Worm (Caenorhabditis elegans) whole organism, young adult: ENCODE data around the gene F41E7.7.

ENCODE experiments used
- B0261.1 ChIP-seq: sonication (generic microtip); optimal IDR thresholded peaks from 2 replicates; lab custom pipeline; 2016; ENCODE audit warnings: mild to moderate bottlenecking, missing genetic modification characterization, moderate library complexity, missing compliant biosample characterization
- F22D6.2 ChIP-seq: sonication (generic microtip); optimal IDR thresholded peaks from 2 replicates; lab custom pipeline; 2016; ENCODE audit warnings: mild to moderate bottlenecking, missing genetic modification characterization, missing compliant biosample characterization
- F49E8.2 ChIP-seq: sonication (generic microtip); optimal IDR thresholded peaks from 3 replicates; lab custom pipeline; 2017; ENCODE audit warnings: missing genetic modification characterization, mild to moderate bottlenecking, missing compliant biosample characterization, antibody characterized with exemption, moderate library complexity; ENCODE audit not compliant: insufficient read depth
- F57A8.1 ChIP-seq: fragments of 200-800 bp; sonication (Bioruptor generic); optimal IDR thresholded peaks from 2 replicates; lab custom pipeline; 2018; ENCODE audit warnings: mild to moderate bottlenecking, missing genetic modification characterization, moderate library complexity, missing compliant biosample characterization
- T26A5.8 ChIP-seq: sonication (generic microtip); optimal IDR thresholded peaks from 2 replicates; lab custom pipeline; 2016; ENCODE audit warnings: missing genetic modification characterization, missing compliant biosample characterization
- akir-1 ChIP-seq: fragments of 200-800 bp; sonication (Bioruptor generic); optimal IDR thresholded peaks from 2 replicates; lab custom pipeline; 2018; ENCODE audit warnings: mild to moderate bottlenecking, missing genetic modification characterization, moderate library complexity, missing compliant biosample characterization
- ama-1 ChIP-seq, 3 experiments: fragments of 150-350 bp in 1 of 3; sonication (generic microtip) in 2 of 3; optimal IDR thresholded peaks; 2 replicates each; lab custom pipeline; 2014 to 2018; ENCODE audit warnings: missing biosample characterization in 2 of 3, missing genetic modification characterization in 2 of 3, missing genetic modification reagents in 2 of 3
- atf-7 ChIP-seq: sonication (generic microtip); optimal IDR thresholded peaks from 2 replicates; lab custom pipeline; 2017; ENCODE audit warnings: mild to moderate bottlenecking, missing genetic modification characterization, missing compliant biosample characterization
- attf-3 ChIP-seq: fragments of 200-800 bp; sonication (Bioruptor generic); conservative IDR thresholded peaks from 2 replicates; pipeline ENCODE4 v1.3.6; 2022; ENCODE audit warnings: missing genetic modification reagents, missing genetic modification characterization, missing compliant biosample characterization
- attf-5 ChIP-seq: fragments of 200-800 bp; sonication (Bioruptor generic); optimal IDR thresholded peaks from 2 replicates; lab custom pipeline; 2018; ENCODE audit warnings: mild to moderate bottlenecking, missing genetic modification characterization, missing compliant biosample characterization
- bed-1 ChIP-seq: fragments of 200-800 bp; sonication (Bioruptor generic); IDR thresholded peaks from 2 replicates; pipeline ENCODE4 v1.3.6; 2022; ENCODE audit warnings: missing genetic modification reagents, missing genetic modification characterization, missing compliant biosample characterization
- cebp-2 ChIP-seq: fragments of 200-800 bp; sonication (Bioruptor generic); IDR thresholded peaks from 2 replicates; pipeline ENCODE4 v1.3.6; 2022; ENCODE audit warnings: missing genetic modification characterization, missing compliant biosample characterization
- ceh-100 ChIP-seq: fragments of 200-800 bp; sonication (Bioruptor generic); IDR thresholded peaks from 2 replicates; pipeline ENCODE4 v1.3.6; 2022; ENCODE audit warnings: missing genetic modification reagents, missing genetic modification characterization, missing compliant biosample characterization
- chd-7 ChIP-seq: sonication (generic microtip); optimal IDR thresholded peaks from 2 replicates; lab custom pipeline; 2016; ENCODE audit warnings: mild to moderate bottlenecking, missing genetic modification characterization, moderate library complexity, missing compliant biosample characterization
- egl-44 ChIP-seq: fragments of 200-800 bp; sonication (Bioruptor generic); IDR thresholded peaks from 2 replicates; pipeline ENCODE4 v1.3.6; 2022; ENCODE audit warnings: missing genetic modification reagents, missing genetic modification characterization, missing compliant biosample characterization
- hsf-1 ChIP-seq: fragments of 200-800 bp; sonication (Bioruptor generic); IDR thresholded peaks from 2 replicates; pipeline ENCODE4 v1.3.6; 2022; ENCODE audit warnings: missing genetic modification reagents, missing genetic modification characterization, missing compliant biosample characterization
- lin-26 ChIP-seq: fragments of 200-800 bp; sonication (Bioruptor generic); IDR thresholded peaks from 2 replicates; pipeline ENCODE4 v1.3.6; 2022; ENCODE audit warnings: missing genetic modification reagents, missing genetic modification characterization, missing compliant biosample characterization
- lsy-27 ChIP-seq: sonication (generic microtip); optimal IDR thresholded peaks from 2 replicates; lab custom pipeline; 2017; ENCODE audit warnings: missing genetic modification characterization, mild to moderate bottlenecking, missing compliant biosample characterization, antibody characterized with exemption, missing genotype, borderline replicate concordance; ENCODE audit not compliant: insufficient read depth
- madf-6 ChIP-seq: fragments of 200-800 bp; sonication (Bioruptor generic); IDR thresholded peaks from 2 replicates; pipeline ENCODE4 v1.3.6; 2022; ENCODE audit warnings: missing genetic modification reagents, missing genetic modification characterization, missing compliant biosample characterization
- madf-8 ChIP-seq: fragments of 200-800 bp; sonication (Bioruptor generic); conservative IDR thresholded peaks from 2 replicates; pipeline ENCODE4 v1.3.6; 2022; ENCODE audit warnings: missing genetic modification reagents, missing genetic modification characterization, missing compliant biosample characterization
- mcd-1 ChIP-seq: fragments of 200-800 bp; sonication (Bioruptor generic); IDR thresholded peaks from 2 replicates; pipeline ENCODE4 v1.3.6; 2022; ENCODE audit warnings: missing genetic modification reagents, missing genetic modification characterization, missing compliant biosample characterization
- nfya-2 ChIP-seq: fragments of 200-800 bp; sonication (Bioruptor generic); IDR thresholded peaks from 2 replicates; pipeline ENCODE4 v1.3.6; 2022; ENCODE audit warnings: missing genetic modification reagents, missing genetic modification characterization, missing compliant biosample characterization
- nhr-120 ChIP-seq: fragments of 200-800 bp; sonication (Bioruptor generic); IDR thresholded peaks from 2 replicates; pipeline ENCODE4 v1.3.6; 2022; ENCODE audit warnings: missing genetic modification characterization, missing compliant biosample characterization
- nhr-179 ChIP-seq: sonication (generic microtip); optimal IDR thresholded peaks from 2 replicates; lab custom pipeline; 2016; ENCODE audit warnings: mild to moderate bottlenecking, missing genetic modification characterization, missing compliant biosample characterization
- nhr-90 ChIP-seq: sonication (generic microtip); optimal IDR thresholded peaks from 2 replicates; lab custom pipeline; 2016; ENCODE audit warnings: missing genotype, mild to moderate bottlenecking, missing genetic modification characterization, missing compliant biosample characterization
- rcor-1 ChIP-seq: fragments of 200-800 bp; sonication (Bioruptor generic); IDR thresholded peaks from 2 replicates; pipeline ENCODE4 v1.3.6; 2022; ENCODE audit warnings: missing genetic modification reagents, missing genetic modification characterization, missing compliant biosample characterization
- rpc-1 ChIP-seq, 2 experiments: fragments of 150-350 bp in 1 of 2; sonication (generic microtip) in 1 of 2; optimal IDR thresholded peaks; 2 replicates each; lab custom pipeline; 2014 to 2018; ENCODE audit warnings: missing biosample characterization in 1 of 2, missing genetic modification characterization in 1 of 2, missing genetic modification reagents in 1 of 2, missing genotype in 1 of 2
- sea-2 ChIP-seq: fragments of 200-800 bp; sonication (Bioruptor generic); IDR thresholded peaks from 2 replicates; pipeline ENCODE4 v1.3.6; 2022; ENCODE audit warnings: missing genetic modification characterization, missing compliant biosample characterization
- tbp1 ChIP-seq: fragments of 200-800 bp; sonication (Bioruptor generic); optimal IDR thresholded peaks from 2 replicates; lab custom pipeline; 2018; ENCODE audit warnings: mild to moderate bottlenecking, missing genetic modification characterization, missing compliant biosample characterization
- tbx-9 ChIP-seq: sonication (generic microtip); optimal IDR thresholded peaks from 2 replicates; lab custom pipeline; 2016; ENCODE audit warnings: borderline replicate concordance, missing genetic modification characterization, inconsistent platforms, missing compliant biosample characterization
- tlf-1 ChIP-seq: fragments of 200-800 bp; sonication (Bioruptor generic); optimal IDR thresholded peaks from 2 replicates; lab custom pipeline; 2018; ENCODE audit warnings: mild to moderate bottlenecking, missing genetic modification characterization, missing compliant biosample characterization
- unc-130 ChIP-seq: sonication (generic microtip); optimal IDR thresholded peaks from 2 replicates; lab custom pipeline; 2016; ENCODE audit warnings: missing genetic modification reagents, missing genetic modification characterization, missing compliant biosample characterization
- ztf-22 ChIP-seq: fragments of 200-800 bp; sonication (Bioruptor generic); optimal IDR thresholded peaks from 2 replicates; lab custom pipeline; 2018; ENCODE audit warnings: mild to moderate bottlenecking, missing genetic modification characterization, moderate library complexity, missing compliant biosample characterization
- ztf-25 ChIP-seq: fragments of 200-800 bp; sonication (Bioruptor generic); IDR thresholded peaks from 2 replicates; pipeline ENCODE4 v1.3.6; 2022; ENCODE audit warnings: missing genetic modification reagents, missing genetic modification characterization, missing compliant biosample characterization
- ztf-28 ChIP-seq: fragments of 200-800 bp; sonication (Bioruptor generic); IDR thresholded peaks from 2 replicates; pipeline ENCODE4 v1.3.6; 2022; ENCODE audit warnings: missing genetic modification reagents, missing genetic modification characterization, missing compliant biosample characterization
- ztf-3 ChIP-seq: fragments of 200-800 bp; sonication (Bioruptor generic); optimal IDR thresholded peaks from 2 replicates; lab custom pipeline; 2018; ENCODE audit warnings: mild to moderate bottlenecking, missing genetic modification characterization, missing compliant biosample characterization

The F41E7.7 gene

DNA sequence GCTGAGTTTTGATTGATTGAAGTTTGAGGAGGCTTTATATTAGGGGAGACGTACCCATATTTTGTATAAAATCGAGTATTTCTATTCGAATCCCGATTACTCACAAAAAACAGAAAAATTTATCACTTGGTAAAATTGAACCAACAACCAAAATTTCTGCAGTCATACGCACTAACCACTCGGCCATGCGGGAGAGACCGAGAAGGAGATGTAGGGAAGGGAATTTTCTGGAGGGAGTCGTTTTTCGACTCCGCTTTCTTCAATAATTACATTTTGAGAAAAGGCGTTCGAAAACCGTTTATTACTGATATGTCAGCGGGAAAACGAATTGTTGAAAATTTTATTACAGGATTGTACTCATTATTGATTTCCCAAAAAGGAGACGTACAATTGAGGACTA lies 8.7 kb upstream of the F41E7.7 start:
- TF ChIP-seq B0261.1 (tag; lab: Kevin White, UChicago) (peak; percentile 58), lin-26 (peak; percentile 88), tbp1 (GFP tag; lab: Kevin White, UChicago) (peak; percentile 85), egl-44 (GFP tag; lab: Robert Waterston, UW) (0 out of 2 replicates have a peak, but pooled peaks have one; percentile 4), ztf-25 (peak; percentile 57; the same call in 1 of the 2 replicates), nhr-120 (0 out of 2 replicates have a peak, but pooled peaks have one; percentile 58), cebp-2 (GFP tag; lab: Robert Waterston, UW) (0 out of 2 replicates have a peak, but pooled peaks have one; percentile 62), rcor-1 (GFP tag; lab: Robert Waterston, UW) (peak; percentile 61), ceh-100 (GFP tag; lab: Robert Waterston, UW) (peak; percentile 31; the same call in 1 of the 2 replicates), mcd-1 (0 out of 2 replicates have a peak, but pooled peaks have one; percentile 14), rpc-1 (optimal IDR thresholded peaks at IDR 0.05; lab: Kevin White, UChicago) (peak; percentile 35), rpc-1 (tag; optimal IDR thresholded peaks at IDR 0.05; lab: Kevin White, UChicago) (peak; percentile 62)

DNA sequence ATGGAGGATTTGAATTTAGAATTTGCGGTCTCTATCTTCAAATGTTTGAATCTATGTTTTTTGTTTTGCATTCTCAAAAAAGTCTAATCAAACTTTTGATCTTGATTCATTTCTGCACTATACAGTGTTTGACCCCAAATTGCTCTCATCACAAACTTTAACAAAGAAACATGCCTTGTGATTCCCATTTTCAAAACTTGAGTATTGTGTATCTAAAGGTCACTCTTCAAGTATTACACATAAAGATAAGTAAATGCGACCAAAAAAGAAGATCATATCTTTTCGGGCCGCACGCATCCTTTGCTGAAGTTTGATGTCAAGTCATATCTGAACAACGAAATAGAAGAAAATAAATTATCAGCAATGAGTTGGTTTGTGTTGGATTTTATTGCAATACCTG lies 5.7 kb upstream of the F41E7.7 start:
- no peak for TF ChIP-seq ztf-25
- no peak for TF ChIP-seq B0261.1 (tag; lab: Kevin White, UChicago)
- TF ChIP-seq ztf-22, result no peak
- no peak for TF ChIP-seq unc-130 (GFP tag; lab: Kevin White, UChicago)
- no peak for TF ChIP-seq chd-7
- no peak for TF ChIP-seq mcd-1
- no peak for TF ChIP-seq tbx-9
- TF ChIP-seq T26A5.8 (tag; lab: Kevin White, UChicago), result no peak
- TF ChIP-seq attf-5 (GFP tag; lab: Kevin White, UChicago), result no peak
- no peak for TF ChIP-seq madf-8 (GFP tag; lab: Robert Waterston, UW)
- TF ChIP-seq nfya-2, result no peak
- no peak for TF ChIP-seq lsy-27 (tag; lab: Kevin White, UChicago)
- no peak for TF ChIP-seq nhr-90 (tag; lab: Kevin White, UChicago)
- no peak for TF ChIP-seq nhr-179 (tag; lab: Kevin White, UChicago)
- no peak for TF ChIP-seq ztf-3 (GFP tag; lab: Kevin White, UChicago)
- TF ChIP-seq F57A8.1 (GFP tag; lab: Kevin White, UChicago), result no peak
- TF ChIP-seq bed-1 (GFP tag; lab: Robert Waterston, UW), result no peak
- TF ChIP-seq tlf-1 (GFP tag; lab: Kevin White, UChicago), result no peak

DNA sequence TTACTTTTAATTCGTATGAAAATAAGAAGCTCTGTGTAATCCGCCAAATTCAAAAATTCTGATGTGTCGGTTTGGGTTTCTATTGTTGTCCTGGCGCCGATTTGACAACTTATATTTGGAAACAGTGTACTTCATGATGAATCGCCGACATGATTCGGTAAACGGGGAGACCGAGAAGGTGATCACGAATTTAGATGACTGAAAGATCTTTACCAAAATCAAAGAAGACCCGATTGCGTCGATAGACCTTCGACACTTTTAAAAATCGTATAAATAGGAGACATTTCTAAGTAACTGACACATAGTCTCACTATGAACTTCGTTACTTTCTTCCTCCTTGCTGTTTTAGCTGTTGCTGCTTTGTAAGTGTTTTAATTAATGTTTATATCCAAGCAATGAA lies 5.2 kb upstream of the F41E7.7 start, which contains the start of gene fip-5:
TSS of gene fip-5 (plus strand) at position 312 of the 400 bp plus-strand sequence.
- TF ChIP-seq F49E8.2 (tag; lab: Kevin White, UChicago), result no peak
- TF ChIP-seq lsy-27 (tag; lab: Kevin White, UChicago), result no peak
- TF ChIP-seq ztf-28, result no peak
- TF ChIP-seq ama-1 (optimal IDR thresholded peaks at IDR 0.05; lab: Kevin White, UChicago), result no peak
- no peak for TF ChIP-seq ama-1 (GFP tag; optimal IDR thresholded peaks at IDR 0.05; lab: Kevin White, UChicago)
- no peak for TF ChIP-seq attf-3 (GFP tag; lab: Robert Waterston, UW)
- TF ChIP-seq madf-6 (GFP tag; lab: Robert Waterston, UW), result no peak
- no peak for TF ChIP-seq hsf-1 (GFP tag; lab: Robert Waterston, UW)
- no peak for TF ChIP-seq F22D6.2 (tag; lab: Kevin White, UChicago)
- TF ChIP-seq sea-2, result no peak
- TF ChIP-seq akir-1 (GFP tag; lab: Kevin White, UChicago), result no peak
- no peak for TF ChIP-seq ztf-25
- TF ChIP-seq atf-7, result no peak
- no peak for TF ChIP-seq unc-130 (GFP tag; lab: Kevin White, UChicago)
- no peak for TF ChIP-seq attf-5 (GFP tag; lab: Kevin White, UChicago)
- TF ChIP-seq, all 124 proteins: peak for 0
